Worm (Caenorhabditis elegans) whole organism, L4/young adult: ENCODE measurements around the gene F25G6.1.

Experiments
- W03F9.2 ChIP-seq: fragments of 150-350 bp; optimal IDR thresholded peaks from 2 replicates; lab custom pipeline; 2014; ENCODE audit warnings: missing biosample characterization, missing genetic modification characterization
- dao-5 ChIP-seq: sonication (generic microtip); optimal IDR thresholded peaks from 2 replicates; lab custom pipeline; 2016; ENCODE audit warnings: missing genotype, missing genetic modification characterization, moderate library complexity, missing compliant biosample characterization
- him-1 ChIP-seq: sonication (generic microtip); optimal IDR thresholded peaks from 2 replicates; lab custom pipeline; 2016; ENCODE audit warnings: missing genotype, missing genetic modification reagents, missing genetic modification characterization, missing compliant biosample characterization

DNA sequence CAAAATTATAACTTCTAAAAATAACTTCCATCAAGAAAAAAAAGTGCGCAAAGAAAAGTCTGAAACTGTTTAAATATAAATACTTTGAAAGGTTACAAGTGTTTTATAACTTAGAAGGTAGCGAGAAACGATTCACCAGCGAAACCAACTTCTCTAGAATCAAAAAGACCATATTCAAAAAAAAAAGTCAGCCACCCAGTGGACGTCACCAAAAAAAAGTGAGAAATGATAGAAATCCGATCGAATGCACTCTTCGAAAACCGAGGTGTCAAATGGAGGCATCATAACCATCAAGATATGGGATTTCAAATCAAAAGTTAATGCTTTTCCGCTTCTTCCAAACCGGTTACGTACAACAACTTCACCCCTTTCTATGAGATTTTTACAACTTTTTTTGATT lies 11.6 kb downstream of the F25G6.1 start:
- TF ChIP-seq him-1 (tag; lab: Kevin White, UChicago), result no peak
- TF ChIP-seq dao-5 (tag; lab: Kevin White, UChicago), result no peak
- TF ChIP-seq W03F9.2 (tag; lab: Kevin White, UChicago), result no peak
